Fruit fly (Drosophila melanogaster): ENCODE measurements around the gene ssp2.

ssp2 gene

dm6 chr3L:13964635-13965501, at the start of gene ssp2, which contains the start of the genes Meics and Nxf3:
Gene ssp2 (plus strand): TSS chr3L:13965203.
Gene Meics (minus strand): TSS chr3L:13964702.
Gene Nxf3 (plus strand): TSS chr3L:13965203.
- TF ChIP-seq toe (GFP tag; optimal IDR thresholded peaks at IDR 0.05) (peak; percentile 54), bab1 (GFP tag; optimal IDR thresholded peaks at IDR 0.05) (no peak), CG7101 (tag; optimal IDR thresholded peaks at IDR 0.05) (no peak), pad (GFP tag; optimal IDR thresholded peaks at IDR 0.05) (peak; percentile 27), CG5204 (GFP tag; optimal IDR thresholded peaks at IDR 0.05) (peak; percentile 29), Hr96 (GFP tag; optimal IDR thresholded peaks at IDR 0.05) (peak; percentile 52), cic (GFP tag; optimal IDR thresholded peaks at IDR 0.05) (no peak), cnc (optimal IDR thresholded peaks at IDR 0.05) (no peak), CG1620 (GFP tag; optimal IDR thresholded peaks at IDR 0.05) (peak; percentile 28), CG7045 (GFP tag; optimal IDR thresholded peaks at IDR 0.05) (peak; percentile 64), CG14711 (tag; optimal IDR thresholded peaks at IDR 0.05) (peak; percentile 90), Crg-1 (GFP tag; optimal IDR thresholded peaks at IDR 0.05) (peak; percentile 49), tj (GFP tag; optimal IDR thresholded peaks at IDR 0.05) (peak; percentile 24), CG33017 (tag; optimal IDR thresholded peaks at IDR 0.05) (peak; percentile 16), CG11617 (GFP tag; optimal IDR thresholded peaks at IDR 0.05) (peak; percentile 33), ovo (GFP tag; optimal IDR thresholded peaks at IDR 0.05) (no peak), CG12768 (GFP tag; optimal IDR thresholded peaks at IDR 0.05) (no peak), kay (GFP tag; ENCODE audit: borderline replicate concordance) (peak; percentile 98), Clk (GFP tag; optimal IDR thresholded peaks at IDR 0.05) (no peak), Mnt (GFP tag; optimal IDR thresholded peaks at IDR 0.05) (no peak)

- no peak for TF ChIP-seq bab1 (GFP tag; optimal IDR thresholded peaks at IDR 0.05)
- no peak for TF ChIP-seq CG1620 (GFP tag; optimal IDR thresholded peaks at IDR 0.05)
- TF ChIP-seq Mnt (GFP tag; optimal IDR thresholded peaks at IDR 0.05) = no peak
- TF ChIP-seq CG12768 (GFP tag; optimal IDR thresholded peaks at IDR 0.05) = peak; percentile 8
- peak; percentile 28 for TF ChIP-seq CG7101 (tag; optimal IDR thresholded peaks at IDR 0.05)
- no peak for TF ChIP-seq ovo (GFP tag; optimal IDR thresholded peaks at IDR 0.05)
- peak; percentile 4 for TF ChIP-seq CG5204 (GFP tag; optimal IDR thresholded peaks at IDR 0.05)
- TF ChIP-seq CG11617 (GFP tag; optimal IDR thresholded peaks at IDR 0.05) = peak; percentile 3
- TF ChIP-seq cnc (optimal IDR thresholded peaks at IDR 0.05) = no peak
- no peak for TF ChIP-seq Hr96 (GFP tag; optimal IDR thresholded peaks at IDR 0.05)
- no peak for TF ChIP-seq cic (GFP tag; optimal IDR thresholded peaks at IDR 0.05)
- TF ChIP-seq CG14711 (tag; optimal IDR thresholded peaks at IDR 0.05) = peak; percentile 32
- no peak for TF ChIP-seq Crg-1 (GFP tag; optimal IDR thresholded peaks at IDR 0.05)
- TF ChIP-seq tj (GFP tag; optimal IDR thresholded peaks at IDR 0.05) = no peak
- TF ChIP-seq toe (GFP tag; optimal IDR thresholded peaks at IDR 0.05) = no peak
- peak; percentile 24 for TF ChIP-seq CG33017 (tag; optimal IDR thresholded peaks at IDR 0.05)
- TF ChIP-seq CG7045 (GFP tag; optimal IDR thresholded peaks at IDR 0.05) = peak; percentile 38
Measured at dm6 chr3L:13917589-13918198, 47.3 kb upstream of the ssp2 start.

dm6 chr3L:13918774-13919173, 46.2 kb upstream of the ssp2 start:
- TF ChIP-seq CG7045 (GFP tag; optimal IDR thresholded peaks at IDR 0.05) (no peak), CG5204 (GFP tag; optimal IDR thresholded peaks at IDR 0.05) (peak; percentile 9), Mnt (GFP tag; optimal IDR thresholded peaks at IDR 0.05) (no peak), kay (GFP tag; ENCODE audit: borderline replicate concordance) (peak; percentile 55), cic (GFP tag; optimal IDR thresholded peaks at IDR 0.05) (no peak), bab1 (GFP tag; optimal IDR thresholded peaks at IDR 0.05) (peak; percentile 6), Clk (GFP tag; optimal IDR thresholded peaks at IDR 0.05) (no peak)

- TF ChIP-seq bab1 (GFP tag; optimal IDR thresholded peaks at IDR 0.05) (peak; percentile 65), kay (GFP tag; ENCODE audit: borderline replicate concordance) (peak; percentile 88), cic (GFP tag; optimal IDR thresholded peaks at IDR 0.05) (no peak), CG5204 (GFP tag; optimal IDR thresholded peaks at IDR 0.05) (peak; percentile 73), CG7045 (GFP tag; optimal IDR thresholded peaks at IDR 0.05) (peak; percentile 86), CG33017 (tag; optimal IDR thresholded peaks at IDR 0.05) (peak; percentile 75), ovo (GFP tag; optimal IDR thresholded peaks at IDR 0.05) (no peak), CG7101 (tag; optimal IDR thresholded peaks at IDR 0.05) (peak; percentile 74), CG1620 (GFP tag; optimal IDR thresholded peaks at IDR 0.05) (no peak), cnc (optimal IDR thresholded peaks at IDR 0.05) (no peak), Mnt (GFP tag; optimal IDR thresholded peaks at IDR 0.05) (peak; percentile 16), Hr96 (GFP tag; optimal IDR thresholded peaks at IDR 0.05) (peak; percentile 68), tj (GFP tag; optimal IDR thresholded peaks at IDR 0.05) (peak; percentile 32), Clk (GFP tag; optimal IDR thresholded peaks at IDR 0.05) (peak; percentile 24), CG14711 (tag; optimal IDR thresholded peaks at IDR 0.05) (peak; percentile 55), toe (GFP tag; optimal IDR thresholded peaks at IDR 0.05) (peak; percentile 65), CG12768 (GFP tag; optimal IDR thresholded peaks at IDR 0.05) (peak; percentile 84), Crg-1 (GFP tag; optimal IDR thresholded peaks at IDR 0.05) (no peak), CG11617 (GFP tag; optimal IDR thresholded peaks at IDR 0.05) (peak; percentile 78), pad (GFP tag; optimal IDR thresholded peaks at IDR 0.05) (peak; percentile 77)
Measured at dm6 chr3L:13919794-13920631, 45.0 kb upstream of the ssp2 start.

- TF ChIP-seq CG11617 (GFP tag; optimal IDR thresholded peaks at IDR 0.05) (no peak), ovo (GFP tag; optimal IDR thresholded peaks at IDR 0.05) (no peak), toe (GFP tag; optimal IDR thresholded peaks at IDR 0.05) (no peak), cnc (optimal IDR thresholded peaks at IDR 0.05) (no peak), CG1620 (GFP tag; optimal IDR thresholded peaks at IDR 0.05) (no peak), CG7045 (GFP tag; optimal IDR thresholded peaks at IDR 0.05) (no peak)
Measured at dm6 chr3L:13920632-13920981, 44.4 kb upstream of the ssp2 start.

Data from whole organism, adult.